Worm (Caenorhabditis elegans) whole organism, L3 larva: ENCODE results near the gene fzo-1.

Experiments used
- R02D3.7 ChIP-seq: fragments of 150-350 bp; optimal IDR thresholded peaks from 2 replicates; lab custom pipeline; 2014; ENCODE audit warnings: missing biosample characterization, missing genetic modification characterization
- ZK546.5 ChIP-seq: sonication (generic microtip); optimal IDR thresholded peaks from 2 replicates; lab custom pipeline; 2017; ENCODE audit warnings: missing biosample characterization, missing genetic modification characterization
- aly-2 ChIP-seq: fragments of 150-350 bp; optimal IDR thresholded peaks from 2 replicates; lab custom pipeline; 2014; ENCODE audit warnings: missing biosample characterization, missing genetic modification characterization
- ama-1 ChIP-seq: fragments of 150-350 bp; optimal IDR thresholded peaks from 2 replicates; lab custom pipeline; 2018
- ceh-16 ChIP-seq: sonication (generic microtip); optimal IDR thresholded peaks from 2 replicates; lab custom pipeline; 2017; ENCODE audit warnings: missing biosample characterization, missing genetic modification characterization
- ceh-28 ChIP-seq: fragments of 150-350 bp; optimal IDR thresholded peaks from 2 replicates; lab custom pipeline; 2014; ENCODE audit warnings: missing biosample characterization, missing genetic modification reagents, missing genetic modification characterization
- ceh-82 ChIP-seq: fragments of 150-350 bp; optimal IDR thresholded peaks from 2 replicates; lab custom pipeline; 2014; ENCODE audit warnings: missing biosample characterization, missing genetic modification characterization
- daf-12 ChIP-seq: fragments of 150-350 bp; optimal IDR thresholded peaks from 2 replicates; lab custom pipeline; 2014; ENCODE audit warnings: missing biosample characterization, missing genetic modification reagents, missing genetic modification characterization
- egl-27 ChIP-seq: sonication (generic microtip); optimal IDR thresholded peaks from 4 replicates; lab custom pipeline; 2017; ENCODE audit warnings: missing biosample characterization, missing genetic modification reagents, missing genetic modification characterization
- egl-5 ChIP-seq: fragments of 150-350 bp; optimal IDR thresholded peaks from 2 replicates; lab custom pipeline; 2017; ENCODE audit warnings: missing biosample characterization, missing genetic modification reagents, missing genetic modification characterization, inconsistent platforms
- elt-1 ChIP-seq: fragments of 150-350 bp; optimal IDR thresholded peaks from 2 replicates; lab custom pipeline; 2014; ENCODE audit warnings: missing biosample characterization, missing genetic modification characterization
- elt-2 ChIP-seq: sonication (generic microtip); optimal IDR thresholded peaks from 2 replicates; lab custom pipeline; 2016; ENCODE audit warnings: missing genetic modification reagents, mild to moderate bottlenecking, missing genetic modification characterization, missing compliant biosample characterization
- eor-1 ChIP-seq, 2 experiments: fragments of 150-350 bp; optimal IDR thresholded peaks; 2 replicates each; lab custom pipeline; 2014 to 2018; ENCODE audit warnings: missing biosample characterization in 2 of 2, missing genetic modification characterization in 2 of 2
- fkh-2 ChIP-seq: fragments of 150-350 bp; optimal IDR thresholded peaks from 2 replicates; lab custom pipeline; 2014; ENCODE audit warnings: missing biosample characterization, missing genetic modification reagents, missing genetic modification characterization
- fos-1 ChIP-seq: fragments of 150-350 bp; optimal IDR thresholded peaks from 2 replicates; lab custom pipeline; 2014; ENCODE audit warnings: missing biosample characterization, missing genetic modification characterization
- hmg-11 ChIP-seq: sonication (generic microtip); optimal IDR thresholded peaks from 2 replicates; lab custom pipeline; 2016; ENCODE audit warnings: missing genetic modification characterization, missing compliant biosample characterization
- jun-1 ChIP-seq: fragments of 150-350 bp; optimal IDR thresholded peaks from 2 replicates; lab custom pipeline; 2014; ENCODE audit warnings: missing biosample characterization, missing genetic modification reagents, missing genetic modification characterization
- lin-15B ChIP-seq: fragments of 150-350 bp; optimal IDR thresholded peaks from 2 replicates; lab custom pipeline; 2014; ENCODE audit warnings: missing biosample characterization, missing genetic modification characterization
- lin-39 ChIP-seq: fragments of 150-350 bp; optimal IDR thresholded peaks from 2 replicates; lab custom pipeline; 2018; ENCODE audit warnings: missing biosample characterization, missing genetic modification reagents, missing genetic modification characterization
- lsy-12 ChIP-seq: sonication (generic microtip); optimal IDR thresholded peaks from 2 replicates; lab custom pipeline; 2016; ENCODE audit warnings: mild to moderate bottlenecking, missing genetic modification characterization, missing compliant biosample characterization
- mdl-1 ChIP-seq: fragments of 150-350 bp; optimal IDR thresholded peaks from 2 replicates; lab custom pipeline; 2014; ENCODE audit warnings: missing biosample characterization, missing genetic modification characterization
- mml-1 ChIP-seq: fragments of 150-350 bp; sonication (generic microtip); optimal IDR thresholded peaks from 3 replicates; lab custom pipeline; 2014; ENCODE audit warnings: missing biosample characterization, missing genetic modification characterization
- nfya-1 ChIP-seq: sonication (generic microtip); optimal IDR thresholded peaks from 2 replicates; lab custom pipeline; 2017; ENCODE audit warnings: missing genetic modification characterization, mild to moderate bottlenecking, missing compliant biosample characterization, antibody characterized with exemption, moderate library complexity; ENCODE audit not compliant: insufficient read depth
- nhr-11 ChIP-seq: fragments of 150-350 bp; optimal IDR thresholded peaks from 2 replicates; lab custom pipeline; 2014; ENCODE audit warnings: missing biosample characterization, missing genetic modification characterization
- nhr-25 ChIP-seq: sonication (generic microtip); optimal IDR thresholded peaks from 2 replicates; lab custom pipeline; 2017; ENCODE audit warnings: missing biosample characterization, missing genetic modification characterization
- nhr-28 ChIP-seq: fragments of 150-350 bp; optimal IDR thresholded peaks from 2 replicates; lab custom pipeline; 2014; ENCODE audit warnings: missing biosample characterization, missing genetic modification characterization
- nhr-43 ChIP-seq: sonication (generic microtip); optimal IDR thresholded peaks from 2 replicates; lab custom pipeline; 2016; ENCODE audit warnings: mild to moderate bottlenecking, missing genetic modification characterization, missing compliant biosample characterization; ENCODE audit not compliant: poor library complexity, severe bottlenecking
- nhr-67 ChIP-seq: fragments of 150-350 bp; optimal IDR thresholded peaks from 2 replicates; lab custom pipeline; 2014; ENCODE audit warnings: missing biosample characterization, missing genetic modification characterization
- nhr-77 ChIP-seq: fragments of 150-350 bp; optimal IDR thresholded peaks from 2 replicates; lab custom pipeline; 2014; ENCODE audit warnings: missing biosample characterization, missing genetic modification characterization
- pha-4 ChIP-seq: fragments of 150-350 bp; optimal IDR thresholded peaks from 2 replicates; lab custom pipeline; 2014; ENCODE audit warnings: missing biosample characterization, missing genetic modification reagents, missing genetic modification characterization
- pqm-1 ChIP-seq: fragments of 150-350 bp; optimal IDR thresholded peaks from 2 replicates; lab custom pipeline; 2017; ENCODE audit warnings: missing biosample characterization, missing genetic modification characterization, inconsistent platforms
- sea-2 ChIP-seq: fragments of 150-350 bp; sonication (generic microtip); optimal IDR thresholded peaks from 4 replicates; lab custom pipeline; 2014; ENCODE audit warnings: missing biosample characterization, missing genetic modification reagents, missing genetic modification characterization
- skn-1 ChIP-seq: fragments of 150-350 bp; optimal IDR thresholded peaks from 2 replicates; lab custom pipeline; 2014; ENCODE audit warnings: missing biosample characterization, missing genetic modification characterization
- snpc-4 ChIP-seq: fragments of 150-350 bp; optimal IDR thresholded peaks from 2 replicates; lab custom pipeline; 2014; ENCODE audit warnings: missing biosample characterization, missing genetic modification characterization
- tbx-2 ChIP-seq: sonication (generic microtip); optimal IDR thresholded peaks from 2 replicates; lab custom pipeline; 2016; ENCODE audit warnings: mild to moderate bottlenecking, missing genetic modification characterization, missing compliant biosample characterization
- unc-39 ChIP-seq: sonication (generic microtip); optimal IDR thresholded peaks from 4 replicates; lab custom pipeline; 2017; ENCODE audit warnings: missing biosample characterization, missing genetic modification characterization
- unc-62 ChIP-seq: fragments of 150-350 bp; sonication (generic microtip); optimal IDR thresholded peaks from 4 replicates; lab custom pipeline; 2014; ENCODE audit warnings: missing biosample characterization, missing genetic modification reagents, missing genetic modification characterization
- ztf-11 ChIP-seq: fragments of 150-350 bp; optimal IDR thresholded peaks from 2 replicates; lab custom pipeline; 2014; ENCODE audit warnings: missing biosample characterization, missing genetic modification characterization
- ztf-4 ChIP-seq: fragments of 150-350 bp; optimal IDR thresholded peaks from 2 replicates; lab custom pipeline; 2014; ENCODE audit warnings: missing biosample characterization, missing genetic modification characterization

Gene fzo-1

ce11 chrII:5835146-5835545 lies 857 bp downstream of the fzo-1 start:
- TF ChIP-seq pqm-1 (tag; lab: Kevin White, UChicago) = no peak
- TF ChIP-seq ztf-11 (tag; lab: Kevin White, UChicago) = no peak
- no peak for TF ChIP-seq egl-27
- no peak for TF ChIP-seq fkh-2 (tag; lab: Kevin White, UChicago)
- TF ChIP-seq nhr-77 = no peak
- no peak for TF ChIP-seq ceh-82 (tag; lab: Kevin White, UChicago)
- TF ChIP-seq jun-1 = no peak
- no peak for TF ChIP-seq lin-15B (tag; lab: Kevin White, UChicago)
- TF ChIP-seq nhr-43 = no peak
- no peak for TF ChIP-seq nhr-67 (tag; lab: Kevin White, UChicago)
- no peak for TF ChIP-seq mml-1
- no peak for TF ChIP-seq nfya-1 (tag; lab: Kevin White, UChicago)
- TF ChIP-seq fos-1 (tag; lab: Kevin White, UChicago) = no peak
- no peak for TF ChIP-seq mdl-1 (tag; lab: Kevin White, UChicago)
- TF ChIP-seq lsy-12 (tag; lab: Kevin White, UChicago) = no peak
- TF ChIP-seq ama-1 (lab: Kevin White, UChicago) = no peak
- no peak for TF ChIP-seq unc-39 (tag; lab: Kevin White, UChicago)

- TF ChIP-seq lsy-12 (tag; lab: Kevin White, UChicago) (no peak), snpc-4 (tag; lab: Kevin White, UChicago) (no peak), ZK546.5 (no peak), ceh-82 (tag; lab: Kevin White, UChicago) (no peak), mdl-1 (tag; lab: Kevin White, UChicago) (no peak), aly-2 (tag; lab: Kevin White, UChicago) (no peak), nhr-25 (tag; lab: Kevin White, UChicago) (no peak), ztf-11 (tag; lab: Kevin White, UChicago) (no peak), tbx-2 (tag; lab: Kevin White, UChicago) (no peak), unc-62 (GFP tag; lab: Kevin White, UChicago) (no peak), ceh-28 (no peak), pha-4 (tag; lab: Kevin White, UChicago) (no peak), ztf-4 (tag; lab: Kevin White, UChicago) (no peak), nhr-11 (tag; lab: Kevin White, UChicago) (no peak), ceh-16 (tag; lab: Kevin White, UChicago) (no peak)
Observed at ce11 chrII:5833136-5833535, 2.9 kb downstream of the fzo-1 start, which contains the start of gene gtap-1. gtap-1 (minus strand) TSS chrII:5833236.

ce11 chrII:5831373-5831772 lies 4.6 kb downstream of the fzo-1 start:
- no peak for TF ChIP-seq skn-1 (tag; lab: Kevin White, UChicago)
- no peak for TF ChIP-seq egl-5 (tag; lab: Kevin White, UChicago)
- TF ChIP-seq nhr-28 (tag; lab: Kevin White, UChicago) = no peak
- TF ChIP-seq snpc-4 (tag; lab: Kevin White, UChicago) = no peak
- no peak for TF ChIP-seq ztf-11 (tag; lab: Kevin White, UChicago)
- no peak for TF ChIP-seq ama-1 (lab: Kevin White, UChicago)
- TF ChIP-seq ztf-4 (tag; lab: Kevin White, UChicago) = no peak
- no peak for TF ChIP-seq R02D3.7
- TF ChIP-seq hmg-11 = no peak
- no peak for TF ChIP-seq tbx-2 (tag; lab: Kevin White, UChicago)
- no peak for TF ChIP-seq eor-1 (tag; optimal IDR thresholded peaks at IDR 0.05; lab: Kevin White, UChicago)

ce11 chrII:5829940-5830424 lies 6.0 kb downstream of the fzo-1 start, which contains the start of gene col-74:
col-74 (plus strand) TSS chrII:5830374.
- no peak for TF ChIP-seq nhr-28 (tag; lab: Kevin White, UChicago)
- TF ChIP-seq elt-2 (tag; lab: Kevin White, UChicago) = peak; percentile 74
- TF ChIP-seq unc-62 (GFP tag; lab: Kevin White, UChicago) = no peak
- TF ChIP-seq ceh-82 (tag; lab: Kevin White, UChicago) = no peak
- no peak for TF ChIP-seq sea-2 (GFP tag; lab: Kevin White, UChicago)
- no peak for TF ChIP-seq jun-1
- TF ChIP-seq elt-1 = no peak
- no peak for TF ChIP-seq daf-12 (tag; lab: Kevin White, UChicago)
- TF ChIP-seq lin-15B (tag; lab: Kevin White, UChicago) = no peak
- peak; percentile 56 for TF ChIP-seq pqm-1 (tag; lab: Kevin White, UChicago)
- TF ChIP-seq nhr-11 (tag; lab: Kevin White, UChicago) = no peak
- TF ChIP-seq lin-39 (tag; lab: Kevin White, UChicago) = no peak
- TF ChIP-seq ceh-28 = no peak
- TF ChIP-seq skn-1 (tag; lab: Kevin White, UChicago) = no peak
- no peak for TF ChIP-seq fos-1 (tag; lab: Kevin White, UChicago)
- TF ChIP-seq, all 47 proteins: peak for 2
